Worm (Caenorhabditis elegans): ENCODE data around the gene srz-5.

DNA sequence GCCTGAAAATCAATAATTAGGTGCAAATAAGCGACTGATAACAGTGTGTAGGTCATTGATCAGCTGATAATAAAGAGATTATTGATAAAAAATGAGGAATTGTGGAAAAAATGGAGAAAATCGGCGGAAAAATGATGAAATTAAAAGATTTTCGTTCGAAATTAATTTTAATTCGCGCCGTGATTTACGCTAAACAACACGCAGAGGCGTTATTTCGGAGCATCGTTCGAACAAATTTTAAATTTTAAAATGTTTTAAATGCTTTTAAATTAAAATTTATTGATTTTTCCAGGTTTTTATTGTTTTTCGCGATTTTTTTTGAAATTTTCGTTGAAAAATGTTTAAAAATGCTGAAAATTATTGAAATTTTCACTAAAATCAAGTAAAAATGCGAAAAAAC lies 15.1 kb downstream of the srz-5 start, which contains the start of gene Y49F6B.9:
- TF ChIP-seq pqm-1 (tag; optimal IDR thresholded peaks at IDR 0.05) (no peak), set-16 (GFP tag; IDR thresholded peaks at IDR 0.05) (no peak), arid-1 (GFP tag; conservative IDR thresholded peaks at IDR 0.05) (no peak)
